Worm (Caenorhabditis elegans) whole organism, L4/young adult: ENCODE measurements around the gene F18G5.1.
A peak's percentile ranks its signal among the peaks of the same experiment; 100 is the strongest.

ENCODE experiments used
- W03F9.2 ChIP-seq: fragments of 150-350 bp; optimal IDR thresholded peaks from 2 replicates; lab custom pipeline; 2014; ENCODE audit warnings: missing biosample characterization, missing genetic modification characterization
- dao-5 ChIP-seq: sonication (generic microtip); optimal IDR thresholded peaks from 2 replicates; lab custom pipeline; 2016; ENCODE audit warnings: missing genotype, missing genetic modification characterization, moderate library complexity, missing compliant biosample characterization
- him-1 ChIP-seq: sonication (generic microtip); optimal IDR thresholded peaks from 2 replicates; lab custom pipeline; 2016; ENCODE audit warnings: missing genotype, missing genetic modification reagents, missing genetic modification characterization, missing compliant biosample characterization

F18G5.1 gene

ce11 chrX:9259552-9259951 lies at the start of gene F18G5.1:
TSS of gene F18G5.1 (plus strand) at chrX:9259852.
- TF ChIP-seq dao-5 = no peak
- TF ChIP-seq him-1 (tag; lab: Kevin White, UChicago) = no peak
- no peak for TF ChIP-seq W03F9.2 (tag; lab: Kevin White, UChicago)

- TF ChIP-seq dao-5 (no peak), W03F9.2 (tag; lab: Kevin White, UChicago) (no peak), him-1 (tag; lab: Kevin White, UChicago) (no peak)
Measured at ce11 chrX:9210086-9210485, 49.6 kb upstream of the F18G5.1 start.

DNA sequence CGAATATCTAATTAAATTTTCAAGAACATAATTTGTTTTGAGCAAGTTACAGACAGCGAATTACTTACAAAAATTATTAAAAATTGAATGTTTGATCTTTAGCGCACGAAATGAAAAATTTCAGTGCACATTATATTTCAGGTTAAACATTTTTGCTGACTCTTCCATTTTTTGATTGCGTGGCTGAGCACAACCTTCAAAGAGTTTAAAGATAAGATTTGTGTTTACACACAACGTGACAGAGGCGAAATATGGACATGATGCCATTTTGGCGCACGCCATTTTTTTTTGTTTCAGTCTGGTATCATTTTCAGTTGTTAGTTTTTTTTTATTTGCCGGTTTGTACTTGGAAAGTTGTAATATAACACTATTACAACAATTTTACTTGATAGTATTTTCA lies 47.0 kb upstream of the F18G5.1 start:
- TF ChIP-seq him-1 (tag; lab: Kevin White, UChicago) (no peak), W03F9.2 (tag; lab: Kevin White, UChicago) (no peak), dao-5 (no peak)

DNA sequence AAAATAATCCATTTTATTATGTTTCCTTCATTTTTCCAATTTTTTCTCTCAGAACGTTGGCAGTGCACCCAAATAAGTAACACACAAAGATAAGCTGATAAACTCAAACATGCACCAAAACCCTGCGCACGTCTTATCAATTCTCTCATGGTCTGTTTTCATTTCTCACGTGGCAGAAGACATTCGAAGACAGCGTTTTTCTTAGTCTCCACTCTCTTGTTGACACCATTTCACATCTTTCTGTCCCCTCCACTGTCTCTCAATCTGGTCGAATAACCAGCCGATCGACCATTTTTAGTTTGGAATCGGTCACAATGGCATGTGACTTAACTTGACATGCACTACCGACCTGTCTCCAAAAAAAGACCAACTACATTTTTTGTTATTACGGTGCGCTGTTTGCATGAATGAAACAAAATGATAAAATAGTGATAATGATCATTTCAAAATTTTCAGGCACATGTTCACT lies 45.7 kb upstream of the F18G5.1 start, which contains the start of gene C35B8.3:
TSS of gene C35B8.3 (plus strand) at position 51 of the 469 bp plus-strand sequence.
- TF ChIP-seq him-1 (tag; lab: Kevin White, UChicago) (no peak), W03F9.2 (tag; lab: Kevin White, UChicago) (no peak), dao-5 (no peak)

DNA sequence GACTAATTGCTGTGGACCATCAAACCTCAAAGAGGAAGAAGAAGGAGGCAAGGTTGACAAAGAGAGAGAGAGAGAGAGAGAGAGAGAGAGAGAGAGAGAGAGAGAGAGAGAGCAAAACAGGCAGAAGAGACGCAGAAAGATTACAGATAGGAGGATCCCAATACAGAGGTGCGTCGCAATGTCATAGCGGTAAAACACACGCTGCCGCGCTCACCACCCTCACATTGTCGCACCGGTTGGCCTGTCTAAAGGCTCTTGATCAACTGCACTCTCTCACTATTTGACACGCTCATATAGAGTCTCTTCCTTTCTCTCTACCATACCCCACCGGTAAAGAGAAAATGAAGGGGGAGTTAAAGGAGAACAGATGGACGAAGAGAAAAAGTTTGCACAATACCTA lies 34.4 kb upstream of the F18G5.1 start:
- TF ChIP-seq him-1 (tag; lab: Kevin White, UChicago) (no peak), dao-5 (no peak), W03F9.2 (tag; lab: Kevin White, UChicago) (no peak)

- TF ChIP-seq W03F9.2 (tag; lab: Kevin White, UChicago) (no peak), dao-5 (no peak), him-1 (tag; lab: Kevin White, UChicago) (no peak)
Measured at ce11 chrX:9226904-9227303, 32.7 kb upstream of the F18G5.1 start.

- TF ChIP-seq him-1 (tag; lab: Kevin White, UChicago) (no peak), dao-5 (no peak), W03F9.2 (tag; lab: Kevin White, UChicago) (no peak)
Measured at ce11 chrX:9228441-9228840, 31.2 kb upstream of the F18G5.1 start.

DNA sequence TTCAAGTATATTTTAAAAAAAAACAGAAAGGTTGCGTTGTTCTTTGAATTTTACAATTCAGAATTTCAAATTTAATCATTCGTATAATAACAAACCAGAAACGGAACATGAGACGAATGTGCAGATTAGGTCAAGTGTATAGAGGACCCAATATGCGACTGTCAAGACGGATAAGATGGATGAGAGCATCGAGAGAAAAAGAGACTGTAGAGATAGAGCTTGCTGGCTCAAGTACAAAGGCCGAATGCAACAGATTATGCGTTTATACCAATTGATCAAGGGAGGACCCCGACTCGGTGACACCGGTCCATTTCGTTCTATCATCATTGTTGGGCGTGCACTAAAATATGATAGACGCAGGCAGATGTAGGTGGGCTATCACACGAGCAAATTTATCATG lies 29.3 kb upstream of the F18G5.1 start:
- TF ChIP-seq W03F9.2 (tag; lab: Kevin White, UChicago) = no peak
- no peak for TF ChIP-seq dao-5
- TF ChIP-seq him-1 (tag; lab: Kevin White, UChicago) = no peak

ce11 chrX:9231556-9231955 lies 28.1 kb upstream of the F18G5.1 start:
- TF ChIP-seq dao-5 (no peak), W03F9.2 (tag; lab: Kevin White, UChicago) (no peak), him-1 (tag; lab: Kevin White, UChicago) (no peak)

DNA sequence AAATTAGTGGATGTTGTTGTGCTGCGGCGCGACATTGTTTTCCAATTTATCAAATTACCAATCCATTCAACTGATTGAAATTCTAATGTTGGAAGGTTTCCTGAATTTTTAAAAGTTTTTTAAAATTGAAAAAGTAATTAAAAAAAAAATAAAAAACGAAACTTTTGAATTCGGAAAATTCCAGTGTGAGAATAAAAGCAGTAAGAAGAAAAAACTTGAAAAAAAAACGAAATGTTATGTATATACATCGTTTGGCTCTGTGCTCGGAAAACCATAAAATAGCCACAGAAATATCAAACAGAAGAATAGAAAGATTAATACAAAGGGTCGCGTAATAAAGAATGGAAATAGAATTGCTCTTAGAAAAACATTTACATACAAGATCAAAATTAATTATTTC lies 27.6 kb upstream of the F18G5.1 start, which contains the start of gene vav-1:
TSS of gene vav-1 (minus strand) at position 101 of the 400 bp plus-strand sequence.
- TF ChIP-seq dao-5 (no peak), him-1 (tag; lab: Kevin White, UChicago) (no peak), W03F9.2 (tag; lab: Kevin White, UChicago) (no peak)

DNA sequence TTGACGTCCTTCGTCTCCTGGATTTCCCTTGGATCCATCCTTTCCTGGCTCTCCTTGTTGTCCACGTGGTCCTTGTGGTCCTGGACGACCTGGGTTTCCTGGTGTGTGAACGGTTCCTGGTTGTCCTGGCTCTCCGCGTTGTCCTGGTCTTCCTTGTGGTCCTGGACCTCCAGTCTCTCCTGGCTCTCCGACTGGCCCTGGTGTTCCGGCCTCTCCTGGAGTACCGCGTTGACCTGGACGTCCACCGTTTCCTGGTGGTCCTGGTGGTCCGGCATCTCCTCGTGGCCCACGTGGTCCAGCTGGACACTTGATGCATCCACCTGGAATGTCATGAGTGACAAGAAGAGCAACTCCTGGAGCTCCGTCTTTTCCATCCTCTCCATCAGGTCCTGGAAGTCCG lies 25.8 kb upstream of the F18G5.1 start:
- TF ChIP-seq him-1 (tag; lab: Kevin White, UChicago) = no peak
- no peak for TF ChIP-seq dao-5
- TF ChIP-seq W03F9.2 (tag; lab: Kevin White, UChicago) = no peak

ce11 chrX:9234518-9234917 lies 25.1 kb upstream of the F18G5.1 start, which contains the start of gene col-175:
TSS of gene col-175 (minus strand) at chrX:9234618.
- TF ChIP-seq dao-5 (no peak), him-1 (tag; lab: Kevin White, UChicago) (no peak), W03F9.2 (tag; lab: Kevin White, UChicago) (no peak)

DNA sequence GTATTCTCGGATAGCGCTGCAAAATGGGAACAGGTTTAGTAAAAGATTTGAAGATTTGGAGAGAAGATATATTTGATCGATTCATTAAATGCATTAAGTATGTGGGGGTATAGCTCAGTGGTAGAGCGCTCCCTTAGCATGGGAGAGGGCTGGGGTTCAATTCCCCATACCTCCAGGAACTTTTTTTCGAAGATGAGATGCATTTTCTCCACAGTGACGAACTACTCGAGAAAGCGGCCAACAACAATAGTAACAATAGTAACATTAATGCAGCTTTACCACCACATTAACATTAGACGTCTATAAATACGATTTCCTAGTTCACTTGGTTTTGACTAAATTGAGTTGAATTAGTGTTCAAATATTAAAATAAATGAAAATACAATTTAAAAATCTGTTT lies 21.9 kb upstream of the F18G5.1 start:
- TF ChIP-seq W03F9.2 (tag; lab: Kevin White, UChicago) = no peak
- no peak for TF ChIP-seq him-1 (tag; lab: Kevin White, UChicago)
- TF ChIP-seq dao-5 = no peak

- TF ChIP-seq W03F9.2 (tag; lab: Kevin White, UChicago) (no peak), dao-5 (peak; percentile 13)
Measured at ce11 chrX:9238692-9239091, 21.0 kb upstream of the F18G5.1 start.

- TF ChIP-seq dao-5 (no peak), him-1 (tag; lab: Kevin White, UChicago) (no peak), W03F9.2 (tag; lab: Kevin White, UChicago) (no peak)
Measured at ce11 chrX:9242123-9242522, 17.5 kb upstream of the F18G5.1 start, which contains the start of gene lgc-4. TSS of gene lgc-4 (minus strand) at chrX:9242223.
